Worm (Caenorhabditis elegans): ENCODE measurements around the gene npr-11.

npr-11 gene

ce11 chrX:1265336-1265735 lies 9.9 kb upstream of the npr-11 start:
- TF ChIP-seq pqm-1 (tag; optimal IDR thresholded peaks at IDR 0.05) (no peak), ZK546.5 (tag; optimal IDR thresholded peaks at IDR 0.05) (no peak), sea-2 (GFP tag; optimal IDR thresholded peaks at IDR 0.05) (no peak), ceh-16 (tag; optimal IDR thresholded peaks at IDR 0.05) (no peak), ceh-28 (tag; optimal IDR thresholded peaks at IDR 0.05) (no peak), tbx-2 (tag; optimal IDR thresholded peaks at IDR 0.05) (no peak), snpc-4 (tag; optimal IDR thresholded peaks at IDR 0.05) (no peak), nfya-1 (tag; optimal IDR thresholded peaks at IDR 0.05; ENCODE audit: insufficient read depth) (no peak), lsy-12 (tag; optimal IDR thresholded peaks at IDR 0.05) (no peak), jun-1 (tag; optimal IDR thresholded peaks at IDR 0.05) (no peak), nhr-77 (tag; optimal IDR thresholded peaks at IDR 0.05) (no peak), nhr-11 (tag; optimal IDR thresholded peaks at IDR 0.05) (no peak), hmg-11 (tag; optimal IDR thresholded peaks at IDR 0.05) (no peak), skn-1 (tag; optimal IDR thresholded peaks at IDR 0.05) (no peak), lin-39 (tag; optimal IDR thresholded peaks at IDR 0.05) (no peak), nhr-43 (tag; optimal IDR thresholded peaks at IDR 0.05; ENCODE audit: poor library complexity, severe bottlenecking) (no peak), elt-2 (tag; optimal IDR thresholded peaks at IDR 0.05) (no peak), ztf-11 (tag; optimal IDR thresholded peaks at IDR 0.05) (no peak), egl-27 (tag; optimal IDR thresholded peaks at IDR 0.05) (no peak)

- TF ChIP-seq nhr-237 (tag; optimal IDR thresholded peaks at IDR 0.05) (no peak), ztf-11 (tag; optimal IDR thresholded peaks at IDR 0.05) (no peak), egl-5 (tag; optimal IDR thresholded peaks at IDR 0.05) (no peak), daf-12 (tag; optimal IDR thresholded peaks at IDR 0.05) (no peak), R02D3.7 (tag; optimal IDR thresholded peaks at IDR 0.05) (no peak), unc-39 (tag; optimal IDR thresholded peaks at IDR 0.05) (no peak), pqm-1 (tag; optimal IDR thresholded peaks at IDR 0.05) (no peak), nhr-67 (tag; optimal IDR thresholded peaks at IDR 0.05) (no peak), zag-1 (tag; optimal IDR thresholded peaks at IDR 0.05) (no peak)
Measured at ce11 chrX:1257668-1258067, 2.2 kb upstream of the npr-11 start.

DNA sequence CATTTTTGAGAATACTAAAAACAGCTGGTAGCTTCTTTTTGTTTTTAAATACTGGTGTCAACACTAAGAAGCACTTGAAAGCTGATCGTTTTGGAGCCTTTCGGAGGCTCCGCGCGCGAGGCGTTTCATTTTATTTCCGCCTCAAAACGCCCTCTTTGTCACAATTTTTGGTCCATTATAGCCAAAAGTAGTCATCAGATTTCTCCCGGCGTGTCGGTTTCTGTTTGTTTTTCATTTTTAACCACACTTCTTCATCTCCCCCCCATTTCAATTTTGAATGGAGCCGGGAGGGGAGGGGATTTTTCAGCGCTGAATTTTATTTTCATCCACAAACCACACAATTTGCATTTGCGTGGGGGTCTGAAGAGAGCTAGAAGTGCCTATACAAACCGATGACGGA lies 5.7 kb downstream of the npr-11 start, which contains the start of gene C25G6.4:
TSS of gene C25G6.4 (minus strand) at position 101 of the 400 bp plus-strand sequence.
- no peak for TF ChIP-seq egl-27 (tag; optimal IDR thresholded peaks at IDR 0.05)
- TF ChIP-seq nhr-237 (tag; optimal IDR thresholded peaks at IDR 0.05), result no peak
- no peak for TF ChIP-seq ztf-11 (tag; optimal IDR thresholded peaks at IDR 0.05)
- no peak for TF ChIP-seq unc-62 (GFP tag; optimal IDR thresholded peaks at IDR 0.05)
- no peak for TF ChIP-seq ceh-9 (tag; optimal IDR thresholded peaks at IDR 0.05)
- TF ChIP-seq elt-3 (tag; optimal IDR thresholded peaks at IDR 0.05), result no peak
- no peak for TF ChIP-seq nhr-77 (tag; optimal IDR thresholded peaks at IDR 0.05)

DNA sequence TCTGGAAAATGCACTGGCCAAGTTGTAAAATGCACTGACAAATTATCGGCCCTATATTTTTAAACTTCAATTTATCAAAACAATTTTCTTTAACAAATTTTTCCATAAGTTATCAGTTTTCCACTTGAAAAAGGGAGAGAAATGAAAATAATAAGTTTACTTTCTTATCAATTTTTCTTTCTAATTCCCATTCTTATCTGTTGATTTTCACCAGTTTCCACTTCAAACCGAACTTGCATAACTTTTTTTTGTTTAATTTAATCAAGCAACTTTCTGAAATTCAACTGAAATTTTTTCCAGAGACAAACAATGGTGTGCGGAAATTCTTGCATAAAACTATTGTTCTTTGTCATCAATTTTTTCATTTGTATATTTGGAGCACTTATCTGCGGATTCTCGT lies 9.7 kb downstream of the npr-11 start, which contains the start of gene tsp-9:
TSS of gene tsp-9 (plus strand) at position 301 of the 400 bp plus-strand sequence.
- TF ChIP-seq ceh-82 (tag; optimal IDR thresholded peaks at IDR 0.05) (no peak), nhr-23 (tag; optimal IDR thresholded peaks at IDR 0.05) (no peak), ceh-28 (tag; optimal IDR thresholded peaks at IDR 0.05) (no peak), eor-1 (tag; optimal IDR thresholded peaks at IDR 0.05) (no peak), fkh-10 (GFP tag; optimal IDR thresholded peaks at IDR 0.05) (no peak), sea-2 (GFP tag; optimal IDR thresholded peaks at IDR 0.05) (no peak), mml-1 (tag; optimal IDR thresholded peaks at IDR 0.05) (no peak), elt-2 (tag; optimal IDR thresholded peaks at IDR 0.05) (peak; percentile 64), pha-4 (tag; optimal IDR thresholded peaks at IDR 0.05) (peak; percentile 17), jun-1 (tag; optimal IDR thresholded peaks at IDR 0.05) (no peak), nhr-77 (tag; optimal IDR thresholded peaks at IDR 0.05) (no peak)

DNA sequence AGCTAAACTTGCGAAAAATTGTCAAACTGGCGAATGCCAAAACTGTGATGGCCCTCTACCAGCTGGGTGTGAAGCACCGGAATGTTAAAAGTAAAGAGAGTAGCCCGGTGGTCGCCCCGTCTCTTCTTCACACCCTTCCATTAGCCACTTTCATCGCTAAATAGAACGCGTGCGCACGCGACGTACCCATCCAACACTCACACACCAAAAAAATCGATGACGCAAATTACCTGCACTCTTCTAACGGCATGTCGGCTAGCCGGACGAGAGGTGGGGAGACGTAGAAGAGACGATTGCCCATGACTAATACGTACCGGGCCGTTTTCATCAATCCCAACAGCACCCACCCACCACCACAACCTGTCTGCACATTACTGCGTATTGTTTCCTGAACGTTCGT lies 11.2 kb downstream of the npr-11 start:
- TF ChIP-seq ceh-28 (tag; optimal IDR thresholded peaks at IDR 0.05), result peak; percentile 20
- TF ChIP-seq pha-4 (tag; optimal IDR thresholded peaks at IDR 0.05), result no peak
- no peak for TF ChIP-seq ceh-16 (tag; optimal IDR thresholded peaks at IDR 0.05)
- no peak for TF ChIP-seq unc-62 (GFP tag; optimal IDR thresholded peaks at IDR 0.05)
- TF ChIP-seq elt-2 (tag; optimal IDR thresholded peaks at IDR 0.05), result no peak
